Worm (Caenorhabditis elegans) whole organism, L4/young adult: Measurements from ENCODE around the gene srb-13.
A peak's percentile ranks its signal among the peaks of the same experiment; 100 is the strongest.
"Not testable (repeated sequence)": the region's sequence is repeated elsewhere in the genome, so short reads cannot be mapped to it uniquely, and the experiment has no call there.

Source experiments
- W03F9.2 ChIP-seq: fragments of 150-350 bp; optimal IDR thresholded peaks from 2 replicates; lab custom pipeline; 2014; ENCODE audit warnings: missing biosample characterization, missing genetic modification characterization
- dao-5 ChIP-seq: sonication (generic microtip); optimal IDR thresholded peaks from 2 replicates; lab custom pipeline; 2016; ENCODE audit warnings: missing genotype, missing genetic modification characterization, moderate library complexity, missing compliant biosample characterization
- him-1 ChIP-seq: sonication (generic microtip); optimal IDR thresholded peaks from 2 replicates; lab custom pipeline; 2016; ENCODE audit warnings: missing genotype, missing genetic modification reagents, missing genetic modification characterization, missing compliant biosample characterization

Gene srb-13

ce11 chrII:5161102-5161501 is 3.7 kb upstream of the srb-13 start, which contains the start of gene C27D6.11:
Gene C27D6.11 (minus strand): TSS chrII:5161202.
- TF ChIP-seq W03F9.2 (tag; lab: Kevin White, UChicago): no peak
- no peak for TF ChIP-seq dao-5 (tag; lab: Kevin White, UChicago)
- no peak for TF ChIP-seq him-1 (tag; lab: Kevin White, UChicago)

- not testable (repeated sequence) for TF ChIP-seq dao-5, W03F9.2, him-1 (tag; lab: Kevin White, UChicago)
Measured at ce11 chrII:5158774-5159173, 1.3 kb upstream of the srb-13 start, which contains the start of gene F58A6.9. Gene F58A6.9 (minus strand): TSS chrII:5158874.

ce11 chrII:5156983-5157382 is 442 bp downstream of the srb-13 start, which contains the start of gene msp-45:
Gene msp-45 (minus strand): TSS chrII:5157083.
- TF ChIP-seq W03F9.2 (tag; lab: Kevin White, UChicago) (no peak), dao-5 (tag; lab: Kevin White, UChicago) (no peak), him-1 (tag; lab: Kevin White, UChicago) (no peak)

- TF ChIP-seq W03F9.2 (tag; lab: Kevin White, UChicago) (no peak), him-1 (tag; lab: Kevin White, UChicago) (no peak), dao-5 (tag; lab: Kevin White, UChicago) (no peak)
Measured at ce11 chrII:5154540-5154939, 2.9 kb downstream of the srb-13 start, which contains the start of gene srb-12. Gene srb-12 (minus strand): TSS chrII:5154640.

ce11 chrII:5150829-5151228 is 6.6 kb downstream of the srb-13 start, which contains the start of gene srb-16:
Gene srb-16 (minus strand): TSS chrII:5150929.
- TF ChIP-seq dao-5 (tag; lab: Kevin White, UChicago) (no peak), him-1 (tag; lab: Kevin White, UChicago) (no peak), W03F9.2 (tag; lab: Kevin White, UChicago) (no peak)

ce11 chrII:5148349-5148748 is 9.1 kb downstream of the srb-13 start, which contains the start of gene F58A6.5:
Gene F58A6.5 (minus strand): TSS chrII:5148449.
- no peak for TF ChIP-seq dao-5 (tag; lab: Kevin White, UChicago)
- TF ChIP-seq him-1 (tag; lab: Kevin White, UChicago): no peak
- TF ChIP-seq W03F9.2 (tag; lab: Kevin White, UChicago): no peak

- TF ChIP-seq dao-5 (tag; lab: Kevin White, UChicago) (no peak), W03F9.2 (tag; lab: Kevin White, UChicago) (no peak), him-1 (tag; lab: Kevin White, UChicago) (no peak)
Measured at ce11 chrII:5142619-5143018, 14.8 kb downstream of the srb-13 start, which contains the start of gene F58A6.1. Gene F58A6.1 (plus strand): TSS chrII:5142919.

- TF ChIP-seq W03F9.2 (tag; lab: Kevin White, UChicago) (peak; percentile 9), him-1 (tag; lab: Kevin White, UChicago) (no peak)
Measured at ce11 chrII:5141945-5142514, 15.4 kb downstream of the srb-13 start, which contains the start of gene nas-29. Gene nas-29 (minus strand): TSS chrII:5142036.

ce11 chrII:5136296-5136767 is 21.1 kb downstream of the srb-13 start, which contains the start of gene F58A6.2:
Gene F58A6.2 (plus strand): TSS chrII:5136717.
- TF ChIP-seq him-1 (tag; lab: Kevin White, UChicago) (no peak), W03F9.2 (tag; lab: Kevin White, UChicago) (no peak)

- TF ChIP-seq W03F9.2 (tag; lab: Kevin White, UChicago) (no peak), him-1 (tag; lab: Kevin White, UChicago) (no peak), dao-5 (tag; lab: Kevin White, UChicago) (no peak)
Measured at ce11 chrII:5131800-5132199, 25.6 kb downstream of the srb-13 start.

ce11 chrII:5130081-5130480 is 27.3 kb downstream of the srb-13 start, which contains the start of gene lgc-56:
Gene lgc-56 (plus strand): TSS chrII:5130381.
- TF ChIP-seq W03F9.2 (tag; lab: Kevin White, UChicago): no peak
- TF ChIP-seq him-1 (tag; lab: Kevin White, UChicago): no peak
- TF ChIP-seq dao-5 (tag; lab: Kevin White, UChicago): no peak

- no peak for TF ChIP-seq dao-5 (tag; lab: Kevin White, UChicago)
- TF ChIP-seq him-1 (tag; lab: Kevin White, UChicago): no peak
- TF ChIP-seq W03F9.2 (tag; lab: Kevin White, UChicago): no peak
Measured at ce11 chrII:5120612-5121011, 36.8 kb downstream of the srb-13 start.

ce11 chrII:5115733-5116132 is 41.7 kb downstream of the srb-13 start, which contains the start of gene srsy-1:
Gene srsy-1 (plus strand): TSS chrII:5116033.
- TF ChIP-seq dao-5 (tag; lab: Kevin White, UChicago) (no peak), him-1 (tag; lab: Kevin White, UChicago) (no peak), W03F9.2 (tag; lab: Kevin White, UChicago) (no peak)
